Worm (Caenorhabditis elegans) whole organism, L2 larva: ENCODE results near the gene M106.8.
A peak's percentile ranks its signal among the peaks of the same experiment; 100 is the strongest.

ENCODE experiments used
- F13H6.1 ChIP-seq: sonication (generic microtip); optimal IDR thresholded peaks from 2 replicates; lab custom pipeline; 2016; ENCODE audit warnings: missing genetic modification characterization, missing compliant biosample characterization
- Y55F3AM.14 ChIP-seq: fragments of 200-800 bp; sonication (Bioruptor generic); optimal IDR thresholded peaks from 2 replicates; lab custom pipeline; 2018; ENCODE audit warnings: mild to moderate bottlenecking, missing genetic modification characterization, missing compliant biosample characterization
- ZK546.5 ChIP-seq: sonication (generic microtip); optimal IDR thresholded peaks from 2 replicates; lab custom pipeline; 2017; ENCODE audit warnings: missing biosample characterization, missing genetic modification characterization
- alr-1 ChIP-seq: fragments of 150-350 bp; optimal IDR thresholded peaks from 2 replicates; lab custom pipeline; 2014; ENCODE audit warnings: missing biosample characterization, missing genetic modification characterization
- aly-2 ChIP-seq: fragments of 150-350 bp; optimal IDR thresholded peaks from 2 replicates; lab custom pipeline; 2014; ENCODE audit warnings: missing biosample characterization, missing genetic modification characterization
- ama-1 ChIP-seq: fragments of 150-350 bp; optimal IDR thresholded peaks from 2 replicates; lab custom pipeline; 2018; ENCODE audit warnings: inconsistent platforms
- ceh-16 ChIP-seq: fragments of 150-350 bp; optimal IDR thresholded peaks from 2 replicates; lab custom pipeline; 2014; ENCODE audit warnings: missing biosample characterization, missing genetic modification characterization
- crh-2 ChIP-seq: sonication (generic microtip); optimal IDR thresholded peaks from 2 replicates; lab custom pipeline; 2017; ENCODE audit warnings: missing biosample characterization, missing genetic modification characterization
- dmd-4 ChIP-seq: sonication (generic microtip); optimal IDR thresholded peaks from 2 replicates; lab custom pipeline; 2017; ENCODE audit warnings: missing biosample characterization, missing genetic modification characterization
- egl-27 ChIP-seq: sonication (generic microtip); optimal IDR thresholded peaks from 3 replicates; lab custom pipeline; 2017; ENCODE audit warnings: missing biosample characterization, missing genetic modification reagents, missing genetic modification characterization
- elt-3 ChIP-seq: sonication (generic microtip); optimal IDR thresholded peaks from 2 replicates; lab custom pipeline; 2017; ENCODE audit warnings: missing biosample characterization, missing genetic modification characterization
- fos-1 ChIP-seq: fragments of 150-350 bp; optimal IDR thresholded peaks from 2 replicates; lab custom pipeline; 2014; ENCODE audit warnings: missing biosample characterization, missing genetic modification characterization
- gmeb-1 ChIP-seq: fragments of 150-350 bp; optimal IDR thresholded peaks from 2 replicates; lab custom pipeline; 2014; ENCODE audit warnings: missing biosample characterization, missing genetic modification characterization
- lin-13 ChIP-seq: fragments of 150-350 bp; optimal IDR thresholded peaks from 2 replicates; lab custom pipeline; 2014; ENCODE audit warnings: missing biosample characterization, missing genetic modification reagents, missing genetic modification characterization
- lin-39 ChIP-seq: fragments of 150-350 bp; optimal IDR thresholded peaks from 2 replicates; lab custom pipeline; 2014; ENCODE audit warnings: missing biosample characterization, missing genetic modification reagents, missing genetic modification characterization
- mab-5 ChIP-seq: fragments of 150-350 bp; optimal IDR thresholded peaks from 2 replicates; lab custom pipeline; 2014; ENCODE audit warnings: missing biosample characterization, missing genetic modification characterization
- mbf-1 ChIP-seq: sonication (generic microtip); optimal IDR thresholded peaks from 2 replicates; lab custom pipeline; 2017; ENCODE audit warnings: missing biosample characterization, missing genetic modification characterization
- mdl-1 ChIP-seq, 2 experiments: fragments of 150-350 bp in 1 of 2; sonication (generic microtip) in 1 of 2; optimal IDR thresholded peaks; 2 replicates each; lab custom pipeline; 2017; ENCODE audit warnings: missing biosample characterization in 2 of 2, missing genetic modification characterization in 2 of 2
- nhr-10 ChIP-seq: sonication (generic microtip); optimal IDR thresholded peaks from 2 replicates; lab custom pipeline; 2017; ENCODE audit warnings: missing biosample characterization, missing genetic modification characterization
- nhr-11 ChIP-seq: fragments of 150-350 bp; optimal IDR thresholded peaks from 2 replicates; lab custom pipeline; 2014; ENCODE audit warnings: missing biosample characterization, missing genetic modification characterization
- nhr-12 ChIP-seq: fragments of 150-350 bp; optimal IDR thresholded peaks from 2 replicates; lab custom pipeline; 2014; ENCODE audit warnings: missing biosample characterization, missing genetic modification characterization
- nhr-129 ChIP-seq: fragments of 150-350 bp; optimal IDR thresholded peaks from 2 replicates; lab custom pipeline; 2014; ENCODE audit warnings: missing biosample characterization, missing genetic modification characterization
- nhr-21 ChIP-seq: fragments of 150-350 bp; optimal IDR thresholded peaks from 2 replicates; lab custom pipeline; 2014; ENCODE audit warnings: missing biosample characterization, missing genetic modification characterization
- nhr-23 ChIP-seq: fragments of 150-350 bp; optimal IDR thresholded peaks from 2 replicates; lab custom pipeline; 2014; ENCODE audit warnings: missing biosample characterization, missing genetic modification reagents, missing genetic modification characterization
- nhr-237 ChIP-seq: fragments of 150-350 bp; optimal IDR thresholded peaks from 2 replicates; lab custom pipeline; 2014; ENCODE audit warnings: missing biosample characterization, missing genetic modification characterization
- nhr-25 ChIP-seq: fragments of 150-350 bp; sonication (generic microtip); optimal IDR thresholded peaks from 3 replicates; lab custom pipeline; 2014; ENCODE audit warnings: missing biosample characterization, missing genetic modification characterization
- nhr-6 ChIP-seq: fragments of 150-350 bp; optimal IDR thresholded peaks from 2 replicates; lab custom pipeline; 2014; ENCODE audit warnings: missing biosample characterization, missing genetic modification characterization
- nhr-77 ChIP-seq: fragments of 150-350 bp; optimal IDR thresholded peaks from 2 replicates; lab custom pipeline; 2014; ENCODE audit warnings: missing biosample characterization, missing genetic modification characterization
- peb-1 ChIP-seq: fragments of 150-350 bp; optimal IDR thresholded peaks from 2 replicates; lab custom pipeline; 2014; ENCODE audit warnings: missing biosample characterization, missing genetic modification characterization
- sem-4 ChIP-seq: fragments of 150-350 bp; optimal IDR thresholded peaks from 2 replicates; lab custom pipeline; 2014; ENCODE audit warnings: missing biosample characterization, missing genetic modification reagents, missing genetic modification characterization
- skn-1 ChIP-seq: sonication (generic microtip); optimal IDR thresholded peaks from 2 replicates; lab custom pipeline; 2017; ENCODE audit warnings: missing biosample characterization, missing genetic modification characterization
- sma-9 ChIP-seq, 2 experiments: fragments of 150-350 bp in 1 of 2; sonication (generic microtip) in 1 of 2; optimal IDR thresholded peaks; 2 replicates each; lab custom pipeline; 2014 to 2016; ENCODE audit warnings: missing genetic modification characterization in 2 of 2, mild to moderate bottlenecking in 1 of 2, missing biosample characterization in 1 of 2, missing compliant biosample characterization in 1 of 2, missing genetic modification reagents in 1 of 2, moderate library complexity in 1 of 2
- snpc-4 ChIP-seq: fragments of 150-350 bp; optimal IDR thresholded peaks from 2 replicates; lab custom pipeline; 2014; ENCODE audit warnings: missing biosample characterization, missing genetic modification characterization
- unc-39 ChIP-seq: fragments of 150-350 bp; optimal IDR thresholded peaks from 2 replicates; lab custom pipeline; 2014; ENCODE audit warnings: missing biosample characterization, missing genetic modification characterization
- unc-55 ChIP-seq: fragments of 150-350 bp; sonication (generic microtip); optimal IDR thresholded peaks from 3 replicates; lab custom pipeline; 2014; ENCODE audit warnings: missing biosample characterization, missing genetic modification reagents, missing genetic modification characterization
- unc-62 ChIP-seq: fragments of 150-350 bp; optimal IDR thresholded peaks from 2 replicates; lab custom pipeline; 2014; ENCODE audit warnings: missing biosample characterization, missing genetic modification reagents, missing genetic modification characterization
- zag-1 ChIP-seq: fragments of 150-350 bp; optimal IDR thresholded peaks from 2 replicates; lab custom pipeline; 2014; ENCODE audit warnings: missing biosample characterization, missing genetic modification characterization
- ztf-1 ChIP-seq: fragments of 200-800 bp; sonication (Bioruptor generic); conservative IDR thresholded peaks from 2 replicates; pipeline ENCODE4 v1.3.6; 2022; ENCODE audit warnings: missing genetic modification characterization, missing compliant biosample characterization
- ztf-4 ChIP-seq: fragments of 150-350 bp; optimal IDR thresholded peaks from 2 replicates; lab custom pipeline; 2014; ENCODE audit warnings: missing biosample characterization, missing genetic modification characterization

Gene M106.8

DNA sequence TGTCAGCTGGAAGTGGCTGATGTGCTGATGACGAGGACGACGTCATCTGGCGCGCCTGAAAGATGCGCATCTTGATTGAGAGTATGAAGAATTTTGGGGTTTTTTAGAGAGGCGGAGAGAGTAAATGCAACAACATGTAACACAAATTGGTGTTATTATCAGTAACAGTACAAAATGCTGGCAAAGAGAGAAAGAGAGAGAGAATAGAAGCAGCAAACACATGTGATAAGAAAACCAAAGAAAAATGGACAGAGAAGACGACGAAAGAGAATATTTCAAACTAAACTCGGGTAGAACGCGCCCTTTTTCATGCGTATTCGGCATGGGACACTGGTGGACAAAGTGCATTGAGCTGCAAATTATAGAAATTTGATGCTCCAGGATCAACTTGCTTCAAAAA is 17.4 kb upstream of the M106.8 start, which contains the start of gene M106.3:
M106.3 (minus strand) TSS at position 70 of the 400 bp plus-strand sequence.
- TF ChIP-seq fos-1 (tag; lab: Kevin White, UChicago) (peak; percentile 62), nhr-12 (tag; lab: Kevin White, UChicago) (no peak), zag-1 (tag; lab: Kevin White, UChicago) (no peak), mdl-1 (tag; optimal IDR thresholded peaks at IDR 0.05; lab: Kevin White, UChicago) (no peak), ztf-1 (GFP tag; lab: Robert Waterston, UW) (no peak), nhr-129 (tag; lab: Kevin White, UChicago) (no peak), nhr-25 (tag; lab: Kevin White, UChicago) (no peak), mbf-1 (tag; lab: Kevin White, UChicago) (no peak), gmeb-1 (tag; lab: Kevin White, UChicago) (peak; percentile 21), sma-9 (GFP tag; optimal IDR thresholded peaks at IDR 0.05; lab: Kevin White, UChicago) (peak; percentile 39), sma-9 (tag; optimal IDR thresholded peaks at IDR 0.05; lab: Kevin White, UChicago) (no peak), unc-62 (GFP tag; lab: Kevin White, UChicago) (no peak), crh-2 (tag; lab: Kevin White, UChicago) (peak; percentile 52), nhr-77 (no peak)

DNA sequence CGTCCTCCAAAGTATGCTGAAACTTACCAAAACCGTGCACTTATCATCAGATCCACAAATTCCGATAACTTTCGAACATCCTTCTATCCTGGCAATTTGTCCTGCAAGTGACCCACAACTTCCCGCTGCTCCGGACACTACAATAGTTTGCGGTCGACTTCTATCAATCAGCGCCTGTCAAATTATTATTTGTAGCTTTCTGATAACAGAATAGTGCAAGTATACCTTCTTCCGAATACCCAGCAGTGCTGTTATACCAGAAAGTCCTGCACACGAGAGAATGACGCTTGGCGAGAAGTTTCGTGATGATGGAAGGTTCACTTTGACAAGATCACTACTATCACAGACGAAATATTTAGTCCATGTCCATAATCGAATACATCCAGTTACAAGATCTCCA is 15.9 kb upstream of the M106.8 start:
- TF ChIP-seq nhr-6 (tag; lab: Kevin White, UChicago) (no peak), nhr-237 (tag; lab: Kevin White, UChicago) (no peak), ztf-1 (GFP tag; lab: Robert Waterston, UW) (no peak), aly-2 (tag; lab: Kevin White, UChicago) (no peak), sma-9 (GFP tag; optimal IDR thresholded peaks at IDR 0.05; lab: Kevin White, UChicago) (no peak), sma-9 (tag; optimal IDR thresholded peaks at IDR 0.05; lab: Kevin White, UChicago) (no peak), egl-27 (tag; lab: Kevin White, UChicago) (no peak), nhr-11 (no peak), lin-39 (tag; lab: Kevin White, UChicago) (no peak), gmeb-1 (tag; lab: Kevin White, UChicago) (no peak)

DNA sequence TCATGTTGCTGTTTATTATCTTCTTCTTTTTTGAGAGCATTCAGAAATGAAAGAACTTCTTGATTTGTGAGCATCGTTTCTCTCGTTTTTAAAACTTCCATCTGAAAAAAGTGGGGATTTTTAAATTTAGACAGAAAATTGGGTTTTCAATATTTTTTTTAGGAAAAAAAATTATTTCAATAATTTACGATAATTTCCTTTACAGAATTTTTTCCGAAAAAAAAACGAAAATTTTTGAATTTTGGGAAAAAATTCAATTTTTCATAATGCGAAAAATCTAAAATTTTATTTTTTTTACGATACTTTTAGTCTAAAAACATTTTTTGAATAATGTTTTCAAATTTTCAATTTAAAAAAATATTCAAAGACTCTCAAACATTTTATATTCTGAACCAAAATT is 13.7 kb upstream of the M106.8 start, which contains the start of gene M106.7:
M106.7 (minus strand) TSS at position 101 of the 400 bp plus-strand sequence.
- TF ChIP-seq elt-3 (no peak), nhr-25 (tag; lab: Kevin White, UChicago) (no peak), skn-1 (tag; lab: Kevin White, UChicago) (no peak), nhr-12 (tag; lab: Kevin White, UChicago) (no peak), unc-62 (GFP tag; lab: Kevin White, UChicago) (no peak), egl-27 (tag; lab: Kevin White, UChicago) (no peak), nhr-77 (no peak)

DNA sequence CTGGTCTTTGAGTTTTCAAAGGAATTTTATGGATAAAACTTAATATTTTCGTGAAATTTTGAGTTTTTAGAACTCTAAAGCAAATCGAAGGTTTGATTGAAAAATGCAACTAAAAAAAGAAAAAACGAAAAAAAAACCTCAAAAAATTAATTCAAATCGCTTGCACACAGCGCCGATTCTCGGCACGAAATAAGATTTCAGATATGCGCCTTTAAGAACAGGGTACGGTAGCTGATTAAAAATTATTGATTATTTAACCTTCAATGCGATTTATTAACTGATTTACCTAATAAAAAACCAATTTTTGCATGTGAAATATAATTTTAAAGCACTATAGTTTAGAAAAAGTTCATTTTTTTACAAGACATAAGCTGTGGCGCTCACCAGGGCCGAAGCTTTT is 9.5 kb upstream of the M106.8 start:
- no peak for TF ChIP-seq ztf-4 (tag; lab: Kevin White, UChicago)
- TF ChIP-seq ZK546.5, result no peak
- no peak for TF ChIP-seq mbf-1 (tag; lab: Kevin White, UChicago)
- TF ChIP-seq nhr-129 (tag; lab: Kevin White, UChicago), result no peak
- no peak for TF ChIP-seq snpc-4 (tag; lab: Kevin White, UChicago)
- TF ChIP-seq mab-5 (tag; lab: Kevin White, UChicago), result no peak
- TF ChIP-seq lin-39 (tag; lab: Kevin White, UChicago), result no peak
- TF ChIP-seq dmd-4 (tag; lab: Kevin White, UChicago), result no peak
- no peak for TF ChIP-seq unc-55 (GFP tag; lab: Kevin White, UChicago)
- no peak for TF ChIP-seq mdl-1 (tag; optimal IDR thresholded peaks at IDR 0.05; lab: Kevin White, UChicago)
- TF ChIP-seq fos-1 (tag; lab: Kevin White, UChicago), result no peak
- no peak for TF ChIP-seq ztf-1 (GFP tag; lab: Robert Waterston, UW)
- no peak for TF ChIP-seq Y55F3AM.14 (GFP tag; lab: Kevin White, UChicago)
- TF ChIP-seq, all 48 proteins: peak for 0

DNA sequence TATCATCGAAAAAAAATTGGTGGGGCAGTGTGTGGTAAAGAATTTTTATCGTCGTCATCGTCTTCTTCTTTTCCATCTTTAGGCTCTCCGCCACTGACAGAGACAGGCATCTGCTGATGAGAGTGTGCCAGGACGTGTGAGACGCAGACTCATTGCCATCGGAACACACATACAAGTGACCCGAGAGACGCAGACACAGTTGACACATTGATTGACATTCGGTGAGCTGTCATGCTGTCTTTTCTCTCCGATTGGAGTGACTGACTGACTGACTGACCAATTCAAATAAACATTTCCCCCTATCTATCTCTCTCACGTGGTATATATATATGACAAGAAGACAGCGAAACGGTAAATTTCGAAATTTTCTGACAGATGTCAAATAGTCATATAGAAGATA is 7.7 kb upstream of the M106.8 start:
- TF ChIP-seq mab-5 (tag; lab: Kevin White, UChicago) (peak; percentile 58), nhr-10 (tag; lab: Kevin White, UChicago) (no peak), alr-1 (tag; lab: Kevin White, UChicago) (no peak), ztf-4 (tag; lab: Kevin White, UChicago) (peak; percentile 53), egl-27 (tag; lab: Kevin White, UChicago) (peak; percentile 68), lin-39 (tag; lab: Kevin White, UChicago) (no peak), zag-1 (tag; lab: Kevin White, UChicago) (no peak), dmd-4 (tag; lab: Kevin White, UChicago) (no peak), nhr-77 (no peak), Y55F3AM.14 (GFP tag; lab: Kevin White, UChicago) (no peak), nhr-237 (tag; lab: Kevin White, UChicago) (no peak), unc-55 (GFP tag; lab: Kevin White, UChicago) (peak; percentile 34), F13H6.1 (tag; lab: Kevin White, UChicago) (peak; percentile 90), nhr-129 (tag; lab: Kevin White, UChicago) (peak; percentile 87), aly-2 (tag; lab: Kevin White, UChicago) (no peak), elt-3 (no peak), nhr-11 (no peak), unc-39 (tag; lab: Kevin White, UChicago) (no peak), gmeb-1 (tag; lab: Kevin White, UChicago) (peak; percentile 35), unc-62 (GFP tag; lab: Kevin White, UChicago) (peak; percentile 96), nhr-21 (tag; lab: Kevin White, UChicago) (peak; percentile 64), peb-1 (tag; lab: Kevin White, UChicago) (no peak), ztf-1 (GFP tag; lab: Robert Waterston, UW) (no peak), nhr-23 (no peak), nhr-12 (tag; lab: Kevin White, UChicago) (no peak), ceh-16 (tag; lab: Kevin White, UChicago) (peak; percentile 55), sma-9 (GFP tag; optimal IDR thresholded peaks at IDR 0.05; lab: Kevin White, UChicago) (peak; percentile 80), sma-9 (tag; optimal IDR thresholded peaks at IDR 0.05; lab: Kevin White, UChicago) (no peak), ama-1 (no peak), nhr-6 (tag; lab: Kevin White, UChicago) (no peak), sem-4 (peak; percentile 70), lin-13 (GFP tag; lab: Kevin White, UChicago) (peak; percentile 45)
